Worm (Caenorhabditis elegans): ENCODE data around the gene T26C11.4.

DNA sequence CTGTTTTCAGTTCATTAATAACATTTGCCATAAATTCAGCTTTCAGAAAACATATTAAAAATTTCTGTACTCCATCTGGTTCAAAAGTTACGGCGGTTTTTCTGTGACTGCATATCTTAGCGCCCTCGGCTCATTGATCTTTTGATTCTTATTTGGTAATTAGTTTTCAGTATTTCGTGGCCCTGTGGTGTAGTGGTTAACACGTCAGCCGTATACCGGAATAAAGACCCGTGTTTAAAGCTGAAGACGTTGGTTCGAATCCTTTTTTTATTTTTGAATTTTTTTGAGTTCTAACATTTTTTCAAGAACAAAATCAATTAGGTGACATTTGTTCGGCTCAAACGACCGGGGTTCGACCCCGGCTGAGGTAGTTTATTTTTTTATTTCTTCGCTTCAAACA lies 14.9 kb downstream of the T26C11.4 start:
- no peak for TF ChIP-seq ceh-36 (tag; optimal IDR thresholded peaks at IDR 0.05)
- no peak for TF ChIP-seq ama-1 (optimal IDR thresholded peaks at IDR 0.05)
- no peak for TF ChIP-seq aly-1 (tag; optimal IDR thresholded peaks at IDR 0.05)
- TF ChIP-seq tra-4 (tag; optimal IDR thresholded peaks at IDR 0.05) = no peak
- no peak for TF ChIP-seq scrt-1 (GFP tag; IDR thresholded peaks at IDR 0.05)
- no peak for TF ChIP-seq hnd-1 (tag; optimal IDR thresholded peaks at IDR 0.05)
- TF ChIP-seq flt-1 (GFP tag; IDR thresholded peaks at IDR 0.05) = no peak
- no peak for TF ChIP-seq ceh-13 (GFP tag; optimal IDR thresholded peaks at IDR 0.05)
- TF ChIP-seq sea-1 (GFP tag; conservative IDR thresholded peaks at IDR 0.05) = no peak
